Fruit fly (Drosophila melanogaster) S2 (cell line): ENCODE measurements around the gene CG13031.

Source experiments
- CG8478 ChIP-seq: fragments of >200 bp; optimal IDR thresholded peaks from 2 replicates; lab custom pipeline; 2018
- CTCF ChIP-seq, 2 experiments: fragments of >200 bp; optimal IDR thresholded peaks; 2 replicates each; lab custom pipeline; 2018

dm6 chr3L:16697069-16697468 is 27.6 kb upstream of the CG13031 start:
- TF ChIP-seq CTCF (optimal IDR thresholded peaks at IDR 0.05; lab: Kevin White, UChicago), result no peak
- TF ChIP-seq CG8478 (lab: Kevin White, UChicago), result no peak
